3 worm cellular contexts compared by ENCODE assay signal in genomic region chrX:2368042-2368814, ce11.
A peak's percentile ranks its signal among the peaks of the same experiment; 100 is the strongest.
TF ChIP-seq lines count a peak whose summit lies in the region.

No protein-coding gene starts in this region.

TF ChIP-seq in whole organism, L2 larva, 48 proteins besides CTCF, POLR2A, EP300 and RAD21 (continued from another document):
- TF ChIP-seq ztf-11 (tag; optimal IDR thresholded peaks at IDR 0.05; lab: Kevin White, UChicago) (no peak), elt-1 (tag; optimal IDR thresholded peaks at IDR 0.05; lab: Kevin White, UChicago) (no peak), blmp-1 (tag; optimal IDR thresholded peaks at IDR 0.05; lab: Kevin White, UChicago; ENCODE audit: insufficient read depth) (peak; percentile 85), unc-55 (GFP tag; optimal IDR thresholded peaks at IDR 0.05; lab: Kevin White, UChicago) (no peak), sem-4 (tag; optimal IDR thresholded peaks at IDR 0.05; lab: Kevin White, UChicago) (no peak), crh-2 (tag; optimal IDR thresholded peaks at IDR 0.05; lab: Kevin White, UChicago) (no peak), F13H6.1 (tag; optimal IDR thresholded peaks at IDR 0.05; lab: Kevin White, UChicago) (peak; percentile 43), dmd-4 (tag; optimal IDR thresholded peaks at IDR 0.05; lab: Kevin White, UChicago) (no peak), R02D3.7 (tag; optimal IDR thresholded peaks at IDR 0.05; lab: Kevin White, UChicago) (no peak), ztf-4 (tag; optimal IDR thresholded peaks at IDR 0.05; lab: Kevin White, UChicago) (no peak), alr-1 (tag; optimal IDR thresholded peaks at IDR 0.05; lab: Kevin White, UChicago) (no peak), nhr-23 (tag; optimal IDR thresholded peaks at IDR 0.05; lab: Kevin White, UChicago) (no peak), unc-62 (GFP tag; optimal IDR thresholded peaks at IDR 0.05; lab: Kevin White, UChicago) (no peak), nhr-129 (tag; optimal IDR thresholded peaks at IDR 0.05; lab: Kevin White, UChicago) (peak; percentile 28), peb-1 (tag; optimal IDR thresholded peaks at IDR 0.05; lab: Kevin White, UChicago) (no peak), C34F6.9 (tag; optimal IDR thresholded peaks at IDR 0.05; lab: Kevin White, UChicago) (no peak), Y55F3AM.14 (GFP tag; optimal IDR thresholded peaks at IDR 0.05; lab: Kevin White, UChicago) (no peak), nhr-10 (tag; optimal IDR thresholded peaks at IDR 0.05; lab: Kevin White, UChicago) (no peak), nhr-12 (tag; optimal IDR thresholded peaks at IDR 0.05; lab: Kevin White, UChicago) (no peak), ZK546.5 (tag; optimal IDR thresholded peaks at IDR 0.05; lab: Kevin White, UChicago) (no peak)

TF ChIP-seq in whole organism, L4 larva, 104 proteins besides CTCF, POLR2A, EP300 and RAD21 (continued from another document):
- TF ChIP-seq mxl-3 (GFP tag; optimal IDR thresholded peaks at IDR 0.05; lab: Kevin White, UChicago) (peak; percentile 24), mdt-29 (GFP tag; IDR thresholded peaks at IDR 0.05; lab: Robert Waterston, UW) (no peak), rbr-2 (tag; optimal IDR thresholded peaks at IDR 0.05; lab: Kevin White, UChicago) (peak; percentile 4), tra-1 (GFP tag; IDR thresholded peaks at IDR 0.05; lab: Robert Waterston, UW) (0 out of 2 replicates have a peak, but pooled peaks have one; percentile 5), nhr-11 (tag; optimal IDR thresholded peaks at IDR 0.05; lab: Kevin White, UChicago) (no peak), ama-1 (optimal IDR thresholded peaks at IDR 0.05; lab: Kevin White, UChicago) (no peak), lin-1 (GFP tag; IDR thresholded peaks at IDR 0.05; lab: Robert Waterston, UW) (no peak), lin-38 (GFP tag; IDR thresholded peaks at IDR 0.05; lab: Robert Waterston, UW) (no peak), zag-1 (tag; optimal IDR thresholded peaks at IDR 0.05; lab: Kevin White, UChicago) (no peak), mes-2 (tag; optimal IDR thresholded peaks at IDR 0.05; lab: Kevin White, UChicago; ENCODE audit: poor library complexity, severe bottlenecking) (peak; percentile 31), pqm-1 (tag; optimal IDR thresholded peaks at IDR 0.05; lab: Kevin White, UChicago) (no peak), mep-1 (tag; optimal IDR thresholded peaks at IDR 0.05; lab: Kevin White, UChicago) (peak; percentile 42), nhr-102 (tag; optimal IDR thresholded peaks at IDR 0.05; lab: Kevin White, UChicago) (no peak), nhr-41 (GFP tag; IDR thresholded peaks at IDR 0.05; lab: Robert Waterston, UW) (no peak), spr-3 (GFP tag; optimal IDR thresholded peaks at IDR 0.05; lab: Kevin White, UChicago) (no peak), lin-39 (tag; optimal IDR thresholded peaks at IDR 0.05; lab: Kevin White, UChicago) (no peak), vab-7 (GFP tag; IDR thresholded peaks at IDR 0.05; lab: Robert Waterston, UW) (no peak), unc-130 (GFP tag; optimal IDR thresholded peaks at IDR 0.05; lab: Kevin White, UChicago) (no peak), hlh-11 (tag; optimal IDR thresholded peaks at IDR 0.05; lab: Kevin White, UChicago) (peak; percentile 32), zfp-3 (GFP tag; conservative IDR thresholded peaks at IDR 0.05; lab: Robert Waterston, UW) (no peak), F26F4.8 (GFP tag; conservative IDR thresholded peaks at IDR 0.05; lab: Robert Waterston, UW) (no peak), madf-9 (GFP tag; conservative IDR thresholded peaks at IDR 0.05; lab: Robert Waterston, UW) (no peak), gei-8 (GFP tag; optimal IDR thresholded peaks at IDR 0.05; lab: Kevin White, UChicago) (no peak), Y75B8A.6 (GFP tag; IDR thresholded peaks at IDR 0.05; lab: Robert Waterston, UW) (no peak), lin-29 (GFP tag; IDR thresholded peaks at IDR 0.05; lab: Robert Waterston, UW) (no peak), nhr-42 (GFP tag; IDR thresholded peaks at IDR 0.05; lab: Robert Waterston, UW) (no peak), ztf-11 (tag; optimal IDR thresholded peaks at IDR 0.05; lab: Kevin White, UChicago) (no peak), daf-16 (GFP tag; optimal IDR thresholded peaks at IDR 0.05; lab: Kevin White, UChicago) (no peak), daf-16 (tag; optimal IDR thresholded peaks at IDR 0.05; lab: Kevin White, UChicago) (peak; percentile 3), dmd-6 (GFP tag; IDR thresholded peaks at IDR 0.05; lab: Robert Waterston, UW) (no peak), ZK337.2 (GFP tag; IDR thresholded peaks at IDR 0.05; lab: Robert Waterston, UW) (no peak), zfp-2 (tag; optimal IDR thresholded peaks at IDR 0.05; lab: Kevin White, UChicago) (no peak), fos-1 (tag; optimal IDR thresholded peaks at IDR 0.05; lab: Kevin White, UChicago) (no peak), daf-8 (GFP tag; IDR thresholded peaks at IDR 0.05; lab: Robert Waterston, UW) (no peak), F10B5.3 (tag; optimal IDR thresholded peaks at IDR 0.05; lab: Kevin White, UChicago) (no peak), php-3 (GFP tag; IDR thresholded peaks at IDR 0.05; lab: Robert Waterston, UW) (no peak), dve-1 (tag; optimal IDR thresholded peaks at IDR 0.05; lab: Kevin White, UChicago; ENCODE audit: insufficient read depth) (peak; percentile 30), hlh-30 (tag; optimal IDR thresholded peaks at IDR 0.05; lab: Kevin White, UChicago; ENCODE audit: insufficient read depth) (no peak), duxl-1 (tag; optimal IDR thresholded peaks at IDR 0.05; lab: Kevin White, UChicago; ENCODE audit: poor library complexity) (no peak), unc-39 (tag; optimal IDR thresholded peaks at IDR 0.05; lab: Kevin White, UChicago) (no peak), zip-2 (tag; optimal IDR thresholded peaks at IDR 0.05; lab: Kevin White, UChicago) (no peak), zip-11 (GFP tag; IDR thresholded peaks at IDR 0.05; lab: Robert Waterston, UW) (no peak), skn-1 (tag; optimal IDR thresholded peaks at IDR 0.05; lab: Kevin White, UChicago) (no peak), spr-1 (tag; optimal IDR thresholded peaks at IDR 0.05; lab: Kevin White, UChicago) (no peak), F37D6.2 (tag; optimal IDR thresholded peaks at IDR 0.05; lab: Kevin White, UChicago) (no peak), unc-62 (GFP tag; optimal IDR thresholded peaks at IDR 0.05 in 1 of 2; lab: Kevin White, UChicago) (no peak), unc-62 (tag; optimal IDR thresholded peaks at IDR 0.05; lab: Kevin White, UChicago) (no peak), aly-2 (tag; optimal IDR thresholded peaks at IDR 0.05; lab: Kevin White, UChicago) (no peak), nhr-10 (tag; optimal IDR thresholded peaks at IDR 0.05; lab: Kevin White, UChicago) (no peak), tag-97 (GFP tag; IDR thresholded peaks at IDR 0.05; lab: Robert Waterston, UW) (no peak), aha-1 (tag; lab: Kevin White, UChicago) (peak; percentile 84), nhr-111 (GFP tag; optimal IDR thresholded peaks at IDR 0.05; lab: Kevin White, UChicago) (no peak), T20F7.1 (GFP tag; optimal IDR thresholded peaks at IDR 0.05; lab: Kevin White, UChicago) (no peak), nhr-237 (tag; optimal IDR thresholded peaks at IDR 0.05; lab: Kevin White, UChicago) (no peak), ctbp-1 (GFP tag; IDR thresholded peaks at IDR 0.05; lab: Robert Waterston, UW) (no peak), R02D3.7 (tag; optimal IDR thresholded peaks at IDR 0.05; lab: Kevin White, UChicago) (no peak), egl-43 (GFP tag; IDR thresholded peaks at IDR 0.05; lab: Robert Waterston, UW) (no peak), mdl-1 (tag; optimal IDR thresholded peaks at IDR 0.05; lab: Kevin White, UChicago) (no peak), nhr-6 (tag; optimal IDR thresholded peaks at IDR 0.05; lab: Kevin White, UChicago) (no peak)

TF ChIP-seq in whole organism, mixed stage, embryonic, 35 proteins besides CTCF, POLR2A, EP300 and RAD21 (continued from another document):
- TF ChIP-seq nhr-12 (tag; optimal IDR thresholded peaks at IDR 0.05; lab: Kevin White, UChicago): no peak
